Worm (Caenorhabditis elegans): ENCODE measurements around the gene tsen-2.

DNA sequence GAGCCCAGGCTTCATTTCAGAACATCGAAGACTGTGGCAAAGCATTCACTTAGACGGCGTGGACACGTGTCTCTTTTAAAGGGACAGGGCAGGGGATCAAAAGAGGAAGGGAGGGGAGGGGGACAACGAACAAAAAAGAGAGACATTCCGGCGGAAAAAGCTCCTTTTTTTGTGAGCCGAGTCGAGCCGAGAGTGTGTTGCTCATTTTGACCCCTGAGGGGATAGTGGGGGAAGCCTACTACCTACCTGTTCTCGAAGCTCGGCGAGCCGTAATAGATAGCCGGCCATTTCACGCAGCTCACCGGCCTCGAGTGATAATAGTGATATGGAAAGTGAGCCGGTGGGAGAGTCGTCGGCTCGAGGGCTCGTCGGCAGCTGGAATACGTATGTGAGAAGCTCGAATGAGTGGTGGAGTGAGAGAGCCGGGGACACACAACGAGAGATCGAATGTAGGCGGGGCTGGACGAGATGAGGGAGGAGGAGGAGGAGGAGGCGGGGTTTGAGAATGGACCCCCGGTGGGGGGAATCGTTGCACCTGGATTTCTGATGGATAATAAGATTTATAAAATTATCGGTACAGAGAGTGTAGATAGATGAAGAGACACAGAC is 38.7 kb upstream of the tsen-2 start:
- TF ChIP-seq ceh-88 (GFP tag; IDR thresholded peaks at IDR 0.05): no peak
- no peak for TF ChIP-seq pqm-1 (tag; optimal IDR thresholded peaks at IDR 0.05)
- no peak for TF ChIP-seq jun-1 (tag; optimal IDR thresholded peaks at IDR 0.05)
- TF ChIP-seq elt-3 (tag; optimal IDR thresholded peaks at IDR 0.05): no peak
- no peak for TF ChIP-seq mdl-1 (tag; optimal IDR thresholded peaks at IDR 0.05)
- TF ChIP-seq vab-15 (tag; optimal IDR thresholded peaks at IDR 0.05): no peak
- no peak for TF ChIP-seq unc-62 (GFP tag; optimal IDR thresholded peaks at IDR 0.05)
- no peak for TF ChIP-seq dpl-1 (GFP tag; optimal IDR thresholded peaks at IDR 0.05)
- no peak for TF ChIP-seq lsy-2 (tag; optimal IDR thresholded peaks at IDR 0.05)
- TF ChIP-seq unc-130 (tag; optimal IDR thresholded peaks at IDR 0.05): no peak
- no peak for TF ChIP-seq nhr-237 (tag; optimal IDR thresholded peaks at IDR 0.05)
- TF ChIP-seq ceh-90 (tag; optimal IDR thresholded peaks at IDR 0.05): no peak
- TF ChIP-seq ceh-63 (GFP tag; optimal IDR thresholded peaks at IDR 0.05): no peak

All from whole organism, L1 larva.